Fruit fly (Drosophila melanogaster): ENCODE results near the gene Or85f.

Or85f gene

dm6 chr3R:9378644-9379411 lies 19.2 kb upstream of the Or85f start:
- TF ChIP-seq CG11696 (GFP tag; IDR thresholded peaks at IDR 0.05) (no peak), YL-1 (GFP tag; optimal IDR thresholded peaks at IDR 0.05) (no peak), CG10209 (GFP tag; optimal IDR thresholded peaks at IDR 0.05) (peak; percentile 58), CG10431 (GFP tag; optimal IDR thresholded peaks at IDR 0.05) (peak; percentile 30), Stat92E (GFP tag; optimal IDR thresholded peaks at IDR 0.05) (peak in 1 of 3 experiments; percentile 99), CG4730 (GFP tag; IDR thresholded peaks at IDR 0.05) (no peak), Usf (GFP tag; optimal IDR thresholded peaks at IDR 0.05) (peak; percentile 39), tup (GFP tag; optimal IDR thresholded peaks at IDR 0.05) (no peak), corto (GFP tag; optimal IDR thresholded peaks at IDR 0.05) (peak; percentile 95), pzg (GFP tag; optimal IDR thresholded peaks at IDR 0.05) (no peak), CG10543 (GFP tag; optimal IDR thresholded peaks at IDR 0.05) (peak; percentile 6), run (tag; optimal IDR thresholded peaks at IDR 0.05) (no peak), cg (GFP tag; optimal IDR thresholded peaks at IDR 0.05) (no peak), CG3847 (GFP tag; IDR thresholded peaks at IDR 0.05) (no peak), CoRest (tag; optimal IDR thresholded peaks at IDR 0.05) (peak; percentile 62), CG6813 (GFP tag; optimal IDR thresholded peaks at IDR 0.05) (peak; percentile 22), Rfx (GFP tag; IDR thresholded peaks at IDR 0.05) (no peak), Ptx1 (GFP tag; IDR thresholded peaks at IDR 0.05) (peak; percentile 21; the same call in 1 of the 2 replicates), pb (GFP tag; optimal IDR thresholded peaks at IDR 0.05) (no peak), nau (GFP tag; optimal IDR thresholded peaks at IDR 0.05) (no peak), TFAM (GFP tag; optimal IDR thresholded peaks at IDR 0.05) (peak; percentile 29), CG17568 (GFP tag; optimal IDR thresholded peaks at IDR 0.05) (peak; percentile 0), CG10462 (GFP tag; optimal IDR thresholded peaks at IDR 0.05) (peak; percentile 9), zfh2 (GFP tag; optimal IDR thresholded peaks at IDR 0.05) (no peak), hb (GFP tag; IDR thresholded peaks at IDR 0.05; ENCODE audit: partially characterized antibody) (no peak), unpg (GFP tag; optimal IDR thresholded peaks at IDR 0.05) (peak; percentile 59), CHES-1-like (GFP tag; optimal IDR thresholded peaks at IDR 0.05) (no peak), CG2120 (GFP tag; optimal IDR thresholded peaks at IDR 0.05) (no peak), sim (GFP tag; IDR thresholded peaks at IDR 0.05) (no peak), tap (tag; optimal IDR thresholded peaks at IDR 0.05) (peak; percentile 8), her (GFP tag; optimal IDR thresholded peaks at IDR 0.05) (no peak), pum (GFP tag; optimal IDR thresholded peaks at IDR 0.05) (peak; percentile 26), Nf-YB (GFP tag; optimal IDR thresholded peaks at IDR 0.05) (peak; percentile 51), Sry-δ (GFP tag; optimal IDR thresholded peaks at IDR 0.05) (no peak), chif (GFP tag; optimal IDR thresholded peaks at IDR 0.05) (no peak), croc (GFP tag; conservative IDR thresholded peaks at IDR 0.05) (peak; percentile 54; the same call in 2 of the 3 replicates), CG4707 (GFP tag; optimal IDR thresholded peaks at IDR 0.05) (no peak), dysf (GFP tag; IDR thresholded peaks at IDR 0.05) (0 out of 3 replicates have a peak, but pooled peaks have one; percentile 4), CG17912 (GFP tag; optimal IDR thresholded peaks at IDR 0.05) (no peak), wor (GFP tag; IDR thresholded peaks at IDR 0.05) (no peak), Dfd (GFP tag; optimal IDR thresholded peaks at IDR 0.05) (no peak), CG2889 (GFP tag; IDR thresholded peaks at IDR 0.05) (no peak), inv (GFP tag; IDR thresholded peaks at IDR 0.05; ENCODE audit: partially characterized antibody) (no peak), schlank (tag; optimal IDR thresholded peaks at IDR 0.05) (no peak), yki (optimal IDR thresholded peaks at IDR 0.05) (no peak), Deaf1 (tag; optimal IDR thresholded peaks at IDR 0.05) (peak; percentile 45), bbx (GFP tag; IDR thresholded peaks at IDR 0.05; ENCODE audit: partially characterized antibody) (no peak), Drgx (GFP tag; IDR thresholded peaks at IDR 0.05) (peak; percentile 40), pho (GFP tag; optimal IDR thresholded peaks at IDR 0.05) (no peak)
